Worm (Caenorhabditis elegans): Measurements from ENCODE around the gene ech-4.

ech-4 gene

DNA sequence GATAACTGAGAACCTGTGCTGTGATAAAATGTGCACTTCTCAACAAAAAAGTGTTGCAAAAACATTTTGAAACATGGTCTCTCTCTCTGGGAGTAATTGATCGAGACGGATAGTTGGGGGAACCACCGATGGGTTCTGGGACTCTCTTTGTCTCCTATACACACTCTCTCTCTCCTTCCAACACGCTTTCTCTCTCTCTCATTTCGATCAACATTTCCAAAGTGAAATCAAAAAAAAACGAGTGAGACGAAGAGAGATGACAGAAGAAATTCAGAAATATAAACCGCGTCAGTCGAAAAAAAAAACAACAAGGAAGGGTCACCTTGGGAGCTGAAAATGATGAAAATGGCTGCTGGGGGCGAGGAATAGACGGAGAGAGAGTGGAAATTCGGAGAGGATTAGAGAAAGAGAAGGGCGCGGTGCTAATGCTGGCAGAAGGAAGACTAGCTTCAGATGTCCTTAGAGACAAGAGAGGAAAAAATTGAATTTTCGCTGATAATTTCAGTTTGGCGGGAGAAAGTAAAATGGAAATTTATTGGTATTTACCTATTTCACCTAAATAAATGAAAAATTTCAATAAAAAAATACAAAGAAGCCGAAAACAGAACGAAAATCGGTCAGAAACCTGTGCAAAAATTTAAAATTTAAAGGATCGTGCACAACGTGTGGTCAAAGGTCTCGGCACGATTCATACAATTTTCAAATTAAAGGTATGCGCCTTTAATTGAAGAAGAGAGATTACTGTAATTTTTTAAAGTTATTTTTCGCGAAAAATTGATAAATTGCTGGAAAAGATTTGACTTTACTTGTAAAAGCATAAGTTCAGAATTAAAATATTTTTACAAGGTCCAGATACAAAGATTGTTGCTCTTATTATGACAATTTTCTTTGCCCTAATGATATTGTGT is 42.2 kb downstream of the ech-4 start (continued):
- TF ChIP-seq egl-18 (GFP tag; IDR thresholded peaks at IDR 0.05), result no peak
- no peak for TF ChIP-seq die-1 (tag; optimal IDR thresholded peaks at IDR 0.05)
- TF ChIP-seq pbrm-1 (GFP tag; IDR thresholded peaks at IDR 0.05), result peak; percentile 20; the same call in 1 of the 2 replicates
- TF ChIP-seq madf-8 (GFP tag; conservative IDR thresholded peaks at IDR 0.05), result peak; percentile 57
- no peak for TF ChIP-seq snpc-4 (GFP tag; optimal IDR thresholded peaks at IDR 0.05)
- peak in 1 of 4 experiments; percentile 13 for TF ChIP-seq snpc-4 (tag; optimal IDR thresholded peaks at IDR 0.05)
- TF ChIP-seq egrh-3 (GFP tag; IDR thresholded peaks at IDR 0.05), result no peak
- TF ChIP-seq xnd-1 (tag; optimal IDR thresholded peaks at IDR 0.05), result peak; percentile 77
- TF ChIP-seq F33H1.4 (GFP tag; IDR thresholded peaks at IDR 0.05), result peak; percentile 87
- TF ChIP-seq dpff-1 (tag; optimal IDR thresholded peaks at IDR 0.05), result no peak
- peak; percentile 35; the same call in 1 of the 2 replicates for TF ChIP-seq Y95B8A.8 (GFP tag; IDR thresholded peaks at IDR 0.05)
- no peak for TF ChIP-seq ztf-25 (GFP tag; IDR thresholded peaks at IDR 0.05)
- no peak for TF ChIP-seq lin-35 (GFP tag; optimal IDR thresholded peaks at IDR 0.05)
- no peak for TF ChIP-seq ceh-27 (GFP tag; optimal IDR thresholded peaks at IDR 0.05)
- TF ChIP-seq nhr-120 (GFP tag; IDR thresholded peaks at IDR 0.05), result no peak
- TF ChIP-seq lin-40 (tag; optimal IDR thresholded peaks at IDR 0.05), result peak; percentile 4
- TF ChIP-seq F49E8.2 (tag; optimal IDR thresholded peaks at IDR 0.05; ENCODE audit: insufficient read depth), result no peak
- no peak for TF ChIP-seq dox-1 (GFP tag; IDR thresholded peaks at IDR 0.05)
- TF ChIP-seq Y56A3A.18 (GFP tag; IDR thresholded peaks at IDR 0.05), result no peak
- TF ChIP-seq hmg-1.2 (GFP tag; IDR thresholded peaks at IDR 0.05), result peak; percentile 4; the same call in 1 of the 2 replicates
- no peak for TF ChIP-seq lsy-27 (tag; optimal IDR thresholded peaks at IDR 0.05; ENCODE audit: borderline replicate concordance, insufficient read depth)
- peak; percentile 46 for TF ChIP-seq efl-1 (GFP tag; optimal IDR thresholded peaks at IDR 0.05)
- TF ChIP-seq bed-2 (GFP tag; IDR thresholded peaks at IDR 0.05), result no peak
- TF ChIP-seq ceh-91 (GFP tag; IDR thresholded peaks at IDR 0.05), result 0 out of 2 replicates have a peak, but pooled peaks have one; percentile 40
- TF ChIP-seq atf-7 (tag; optimal IDR thresholded peaks at IDR 0.05), result no peak
- peak; percentile 16 for TF ChIP-seq dpl-1 (GFP tag; optimal IDR thresholded peaks at IDR 0.05)
- no peak for TF ChIP-seq him-1 (tag; optimal IDR thresholded peaks at IDR 0.05)
- TF ChIP-seq nhr-90 (tag; optimal IDR thresholded peaks at IDR 0.05), result no peak
- TF ChIP-seq ama-1 (optimal IDR thresholded peaks at IDR 0.05), result no peak
- no peak for TF ChIP-seq ama-1 (GFP tag; optimal IDR thresholded peaks at IDR 0.05)
- peak; percentile 54 for TF ChIP-seq snpc-3.4 (tag; optimal IDR thresholded peaks at IDR 0.05)
- peak; percentile 87 for TF ChIP-seq lsl-1 (GFP tag; optimal IDR thresholded peaks at IDR 0.05)
- TF ChIP-seq D2030.7 (GFP tag; IDR thresholded peaks at IDR 0.05), result peak; percentile 40; the same call in 1 of the 2 replicates
- no peak for TF ChIP-seq aptf-2 (GFP tag; conservative IDR thresholded peaks at IDR 0.05)
- no peak for TF ChIP-seq B0035.1 (tag; optimal IDR thresholded peaks at IDR 0.05)
- no peak for TF ChIP-seq ccch-3 (GFP tag; optimal IDR thresholded peaks at IDR 0.05)

DNA sequence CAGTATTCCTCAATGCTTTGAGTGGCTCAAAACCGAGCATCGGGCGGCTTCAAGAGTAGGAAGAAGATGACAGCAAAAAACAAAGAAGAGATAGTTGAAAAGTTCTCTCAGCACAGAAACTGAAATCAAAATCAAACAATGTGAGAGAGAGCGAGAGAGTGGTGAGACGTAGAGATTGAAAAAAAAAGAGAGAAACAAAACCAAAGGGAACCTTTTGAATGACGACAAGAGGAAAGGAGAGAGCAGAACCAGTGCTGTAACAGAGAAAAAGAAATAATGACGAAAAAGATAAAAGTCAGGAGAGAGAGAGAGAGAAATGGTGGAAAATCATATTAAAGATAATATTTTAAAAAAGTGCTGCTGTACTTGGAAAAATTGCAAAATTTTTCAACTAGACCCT is 46.4 kb downstream of the ech-4 start:
- TF ChIP-seq ceh-27 (GFP tag; optimal IDR thresholded peaks at IDR 0.05), result no peak
- TF ChIP-seq ceh-79 (tag; optimal IDR thresholded peaks at IDR 0.05), result no peak
- TF ChIP-seq hmg-1.2 (GFP tag; IDR thresholded peaks at IDR 0.05), result peak; percentile 19; the same call in 1 of the 2 replicates
- no peak for TF ChIP-seq F55B11.4 (tag; optimal IDR thresholded peaks at IDR 0.05; ENCODE audit: borderline replicate concordance, insufficient read depth)
- TF ChIP-seq cebp-1 (GFP tag; IDR thresholded peaks at IDR 0.05), result no peak
- TF ChIP-seq cebp-1 (tag; optimal IDR thresholded peaks at IDR 0.05), result peak; percentile 56
- 0 out of 2 replicates have a peak, but pooled peaks have one; percentile 17 for TF ChIP-seq B0336.3 (GFP tag; IDR thresholded peaks at IDR 0.05)
- peak; percentile 10; the same call in 1 of the 2 replicates for TF ChIP-seq F33H1.4 (GFP tag; IDR thresholded peaks at IDR 0.05)
- peak; percentile 20 for TF ChIP-seq lin-54 (GFP tag; optimal IDR thresholded peaks at IDR 0.05)
- peak; percentile 56 for TF ChIP-seq nhr-80 (tag; optimal IDR thresholded peaks at IDR 0.05)
- TF ChIP-seq hlh-26 (GFP tag; conservative IDR thresholded peaks at IDR 0.05), result no peak
